Fruit fly (Drosophila melanogaster): ENCODE results near the gene CG15537.

dm6 chr3R:30472331-30472730 is 28.9 kb upstream of the CG15537 start:
- peak; percentile 59 for TF ChIP-seq EcR (GFP tag; optimal IDR thresholded peaks at IDR 0.05)
- no peak for TF ChIP-seq Snoo (tag; optimal IDR thresholded peaks at IDR 0.05)
- TF ChIP-seq Pif1B (GFP tag; optimal IDR thresholded peaks at IDR 0.05) = no peak
- TF ChIP-seq rn (GFP tag; IDR thresholded peaks at IDR 0.05) = no peak
- TF ChIP-seq CG32121 (GFP tag; IDR thresholded peaks at IDR 0.05) = no peak
- TF ChIP-seq CG4496 (GFP tag; IDR thresholded peaks at IDR 0.05) = no peak
- TF ChIP-seq CG15710 (tag; optimal IDR thresholded peaks at IDR 0.05) = no peak
- no peak for TF ChIP-seq Pif1A (GFP tag; optimal IDR thresholded peaks at IDR 0.05)
- no peak for TF ChIP-seq gl (tag; optimal IDR thresholded peaks at IDR 0.05)
- no peak for TF ChIP-seq CG17806 (tag; optimal IDR thresholded peaks at IDR 0.05)
- no peak for TF ChIP-seq CG8301 (tag; optimal IDR thresholded peaks at IDR 0.05)

All from whole organism, pupa.